Fruit fly (Drosophila melanogaster): ENCODE measurements around the gene CG13609.

DNA sequence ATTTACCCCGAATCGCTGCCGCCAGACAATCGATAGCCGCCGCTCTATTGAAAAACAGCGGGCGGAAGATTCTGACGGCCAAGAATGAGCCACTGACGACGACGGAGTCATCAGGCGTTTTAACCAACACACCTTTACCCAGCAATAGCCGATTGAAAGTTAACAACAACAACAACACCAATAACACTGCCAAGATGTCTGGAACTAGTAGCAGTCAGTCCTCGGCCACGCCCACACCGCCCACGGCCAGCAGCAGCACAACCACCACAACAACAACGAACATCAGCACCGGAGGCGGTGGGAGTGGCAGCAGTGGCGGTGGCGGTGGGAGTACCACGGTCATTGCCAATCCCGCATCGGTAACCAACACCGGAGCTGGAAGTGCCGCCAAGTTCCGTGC, 5.1 kb downstream of the CG13609 start:
- TF ChIP-seq Blimp-1 (GFP tag; optimal IDR thresholded peaks at IDR 0.05) (no peak), CG34406 (GFP tag; optimal IDR thresholded peaks at IDR 0.05) (no peak), Hr4 (GFP tag; optimal IDR thresholded peaks at IDR 0.05) (no peak), svp (GFP tag) (no peak), pdm3 (GFP tag; optimal IDR thresholded peaks at IDR 0.05) (no peak)

All from whole organism, prepupa.